Worm (Caenorhabditis elegans): ENCODE results near the gene ZK185.3.

- TF ChIP-seq lsy-2 (tag; optimal IDR thresholded peaks at IDR 0.05) (no peak), unc-39 (tag; optimal IDR thresholded peaks at IDR 0.05) (no peak), sptf-1 (tag; optimal IDR thresholded peaks at IDR 0.05) (no peak), blmp-1 (tag; optimal IDR thresholded peaks at IDR 0.05) (no peak), unc-120 (tag; optimal IDR thresholded peaks at IDR 0.05; ENCODE audit: poor library complexity, severe bottlenecking) (no peak), nhr-76 (tag; optimal IDR thresholded peaks at IDR 0.05) (no peak), nhr-237 (tag; optimal IDR thresholded peaks at IDR 0.05) (no peak), pha-4 (tag; optimal IDR thresholded peaks at IDR 0.05) (no peak), ztf-11 (tag; optimal IDR thresholded peaks at IDR 0.05) (no peak), snpc-4 (tag; optimal IDR thresholded peaks at IDR 0.05) (no peak), mep-1 (tag; optimal IDR thresholded peaks at IDR 0.05) (no peak)
Observed at ce11 chrIV:4505078-4505477, 25.2 kb downstream of the ZK185.3 start.

All from whole organism, mixed stage, embryonic.